Fruit fly (Drosophila melanogaster): Measurements from ENCODE around the gene emc.
A peak's percentile ranks its signal among the peaks of the same experiment; 100 is the strongest.

Gene emc

DNA sequence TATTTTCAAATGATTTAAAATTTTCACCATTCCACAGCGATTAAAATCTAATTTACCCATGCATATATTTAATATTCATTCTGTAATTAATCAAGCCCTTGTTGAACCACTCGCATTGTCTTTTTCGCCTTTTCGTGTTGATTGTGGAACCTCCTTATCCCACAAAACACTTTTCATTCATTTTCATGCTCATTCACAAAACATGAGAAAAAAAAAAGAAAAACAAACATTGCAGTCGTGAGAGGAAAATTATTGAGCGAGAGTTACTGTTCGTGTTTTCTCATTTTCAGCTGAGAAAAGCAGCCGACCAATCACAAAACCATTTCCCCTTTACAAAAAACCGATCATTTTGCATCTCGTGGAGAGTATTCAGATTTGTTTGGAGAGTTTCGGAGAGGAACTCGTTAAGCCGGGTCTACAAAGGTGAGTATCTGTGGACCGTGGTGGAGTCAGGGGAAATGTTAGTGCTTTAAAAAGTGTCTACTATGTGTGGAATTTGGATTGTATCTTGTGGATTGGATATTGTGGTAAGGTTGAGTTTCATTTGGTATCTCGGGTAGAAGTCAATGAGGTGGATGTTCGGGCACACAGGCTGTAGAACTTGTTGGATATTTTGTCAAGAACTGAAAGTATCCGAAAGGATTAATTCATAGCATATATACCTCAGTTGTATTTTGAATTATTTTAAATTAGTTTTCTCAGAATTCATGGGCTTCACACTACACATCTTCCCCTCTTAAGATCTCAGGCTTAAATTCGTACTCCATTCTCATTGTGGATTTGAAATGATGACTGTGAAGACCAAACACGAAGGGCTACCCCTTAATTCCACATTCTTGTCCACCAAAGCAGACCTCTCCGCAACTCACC is 636 bp upstream of the emc start (continued):
- TF ChIP-seq Jarid2 (GFP tag; optimal IDR thresholded peaks at IDR 0.05): peak; percentile 9
- TF ChIP-seq CG2678 (tag; optimal IDR thresholded peaks at IDR 0.05): no peak
- peak; percentile 31 for TF ChIP-seq pros (GFP tag; optimal IDR thresholded peaks at IDR 0.05)
- no peak for TF ChIP-seq ase (GFP tag; IDR thresholded peaks at IDR 0.05)
- TF ChIP-seq corto (GFP tag; optimal IDR thresholded peaks at IDR 0.05): no peak
- no peak for TF ChIP-seq Med (GFP tag)
- TF ChIP-seq CG7556 (GFP tag; optimal IDR thresholded peaks at IDR 0.05): peak; percentile 14
- no peak for TF ChIP-seq Kr (GFP tag; optimal IDR thresholded peaks at IDR 0.05)
- peak; percentile 83 for TF ChIP-seq Tbp (GFP tag; optimal IDR thresholded peaks at IDR 0.05)
- TF ChIP-seq CG15696 (tag; optimal IDR thresholded peaks at IDR 0.05): no peak
- TF ChIP-seq CG18011 (GFP tag; optimal IDR thresholded peaks at IDR 0.05): no peak
- no peak for TF ChIP-seq Rx (GFP tag; IDR thresholded peaks at IDR 0.05)
- no peak for TF ChIP-seq sisA (GFP tag; IDR thresholded peaks at IDR 0.05)
- TF ChIP-seq knrl (GFP tag; IDR thresholded peaks at IDR 0.05; ENCODE audit: partially characterized antibody): no peak
- TF ChIP-seq eyg (GFP tag; optimal IDR thresholded peaks at IDR 0.05): no peak
- no peak for TF ChIP-seq dimm (GFP tag; IDR thresholded peaks at IDR 0.05)
- no peak for TF ChIP-seq hbn (GFP tag; IDR thresholded peaks at IDR 0.05; ENCODE audit: partially characterized antibody)
- TF ChIP-seq Asciz (GFP tag; optimal IDR thresholded peaks at IDR 0.05): no peak
- no peak for TF ChIP-seq pb (GFP tag; optimal IDR thresholded peaks at IDR 0.05)
- TF ChIP-seq chinmo (GFP tag; IDR thresholded peaks at IDR 0.05; ENCODE audit: partially characterized antibody): peak; percentile 62; the same call in 2 of the 4 replicates
- TF ChIP-seq CG2712 (tag; optimal IDR thresholded peaks at IDR 0.05): peak; percentile 44
- TF ChIP-seq CG17802 (tag; optimal IDR thresholded peaks at IDR 0.05): no peak
- no peak for TF ChIP-seq CG1529 (GFP tag; optimal IDR thresholded peaks at IDR 0.05)
- TF ChIP-seq nom (GFP tag; optimal IDR thresholded peaks at IDR 0.05): peak; percentile 34
- peak; percentile 1 for TF ChIP-seq yki (optimal IDR thresholded peaks at IDR 0.05)
- TF ChIP-seq CG13424 (tag; optimal IDR thresholded peaks at IDR 0.05): no peak
- no peak for TF ChIP-seq CG11695 (GFP tag; IDR thresholded peaks at IDR 0.05)
- no peak for TF ChIP-seq lmd (GFP tag; IDR thresholded peaks at IDR 0.05)
- no peak for TF ChIP-seq usp (GFP tag; optimal IDR thresholded peaks at IDR 0.05)
- no peak for TF ChIP-seq CG8089 (GFP tag; optimal IDR thresholded peaks at IDR 0.05)
- TF ChIP-seq CG16779 (GFP tag; IDR thresholded peaks at IDR 0.05): no peak
- TF ChIP-seq grn (GFP tag; optimal IDR thresholded peaks at IDR 0.05): peak; percentile 24
- TF ChIP-seq lola (GFP tag; optimal IDR thresholded peaks at IDR 0.05): peak in 1 of 3 experiments; percentile 31
- TF ChIP-seq nmo (GFP tag; optimal IDR thresholded peaks at IDR 0.05): no peak
- TF ChIP-seq D (optimal IDR thresholded peaks at IDR 0.05): no peak
- TF ChIP-seq D (GFP tag; optimal IDR thresholded peaks at IDR 0.05): no peak
- no peak for TF ChIP-seq sob (GFP tag; IDR thresholded peaks at IDR 0.05)
- TF ChIP-seq Opbp (GFP tag; IDR thresholded peaks at IDR 0.05; ENCODE audit: partially characterized antibody): 0 out of 3 replicates have a peak, but pooled peaks have one; percentile 16
- TF ChIP-seq Drgx (GFP tag; IDR thresholded peaks at IDR 0.05): peak; percentile 54
- no peak for TF ChIP-seq CG34422 (GFP tag; IDR thresholded peaks at IDR 0.05)
- no peak for TF ChIP-seq CG9437 (GFP tag; optimal IDR thresholded peaks at IDR 0.05)
- TF ChIP-seq CG34376 (GFP tag; optimal IDR thresholded peaks at IDR 0.05): no peak
- peak in 1 of 2 experiments; percentile 71 for TF ChIP-seq eve (GFP tag; optimal IDR thresholded peaks at IDR 0.05)
- TF ChIP-seq dati (GFP tag; IDR thresholded peaks at IDR 0.05): no peak
- no peak for TF ChIP-seq CG1024 (GFP tag; IDR thresholded peaks at IDR 0.05)
- peak; percentile 4 for TF ChIP-seq CG4707 (GFP tag; optimal IDR thresholded peaks at IDR 0.05)
- TF ChIP-seq gsb-n (tag; optimal IDR thresholded peaks at IDR 0.05): peak; percentile 57
- no peak for TF ChIP-seq CG9609 (GFP tag; optimal IDR thresholded peaks at IDR 0.05)
- peak; percentile 3; the same call in 1 of the 3 replicates for TF ChIP-seq CG17361 (GFP tag; IDR thresholded peaks at IDR 0.05)
